Fruit fly (Drosophila melanogaster): ENCODE results near the gene comm2.
A peak's percentile ranks its signal among the peaks of the same experiment; 100 is the strongest.

Gene comm2

dm6 chr3L:15728195-15728594 lies 28.5 kb upstream of the comm2 start, which contains the start of gene comm (continued):
- TF ChIP-seq inv (GFP tag; IDR thresholded peaks at IDR 0.05; ENCODE audit: partially characterized antibody), result no peak
- peak; percentile 58; the same call in 2 of the 3 replicates for TF ChIP-seq otp (GFP tag; IDR thresholded peaks at IDR 0.05)
- TF ChIP-seq H2.0 (GFP tag; IDR thresholded peaks at IDR 0.05), result no peak
- no peak for TF ChIP-seq CG11723 (GFP tag; optimal IDR thresholded peaks at IDR 0.05)
- peak; percentile 29 for TF ChIP-seq CG13296 (GFP tag; optimal IDR thresholded peaks at IDR 0.05)
- TF ChIP-seq CG34224 (GFP tag; IDR thresholded peaks at IDR 0.05; ENCODE audit: partially characterized antibody), result peak; percentile 63; the same call in 2 of the 3 replicates
- TF ChIP-seq PHDP (tag; optimal IDR thresholded peaks at IDR 0.05), result peak; percentile 38
- no peak for TF ChIP-seq Hr39 (optimal IDR thresholded peaks at IDR 0.05)
- TF ChIP-seq mld (GFP tag; IDR thresholded peaks at IDR 0.05; ENCODE audit: partially characterized antibody), result no peak; the same call in 2 of the 3 replicates
- TF ChIP-seq CG8290 (GFP tag; optimal IDR thresholded peaks at IDR 0.05), result no peak
- peak in 1 of 2 experiments; percentile 60 for TF ChIP-seq CG8290 (tag; optimal IDR thresholded peaks at IDR 0.05)
- TF ChIP-seq scrt (GFP tag; optimal IDR thresholded peaks at IDR 0.05), result peak; percentile 45
- TF ChIP-seq CG7556 (GFP tag; optimal IDR thresholded peaks at IDR 0.05), result no peak
- no peak for TF ChIP-seq CG7357 (GFP tag; IDR thresholded peaks at IDR 0.05)
- TF ChIP-seq lbe (GFP tag; optimal IDR thresholded peaks at IDR 0.05), result no peak
- TF ChIP-seq unpg (GFP tag; optimal IDR thresholded peaks at IDR 0.05), result peak; percentile 27
- TF ChIP-seq ems (GFP tag; optimal IDR thresholded peaks at IDR 0.05), result no peak
- no peak for TF ChIP-seq jigr1 (GFP tag; IDR thresholded peaks at IDR 0.05)
- TF ChIP-seq grn (GFP tag; optimal IDR thresholded peaks at IDR 0.05), result peak; percentile 13
- TF ChIP-seq CG2202 (tag; optimal IDR thresholded peaks at IDR 0.05), result peak; percentile 22
- TF ChIP-seq Drgx (GFP tag; IDR thresholded peaks at IDR 0.05), result no peak
- no peak for TF ChIP-seq dan (GFP tag; IDR thresholded peaks at IDR 0.05)
- no peak for TF ChIP-seq chn (GFP tag; optimal IDR thresholded peaks at IDR 0.05)
- TF ChIP-seq CG3995 (GFP tag; optimal IDR thresholded peaks at IDR 0.05), result no peak
- no peak for TF ChIP-seq CG10274 (GFP tag; optimal IDR thresholded peaks at IDR 0.05)
- no peak for TF ChIP-seq CG10654 (GFP tag; optimal IDR thresholded peaks at IDR 0.05)
- TF ChIP-seq kay (GFP tag; optimal IDR thresholded peaks at IDR 0.05), result no peak
- TF ChIP-seq CG18011 (GFP tag; optimal IDR thresholded peaks at IDR 0.05), result no peak
- TF ChIP-seq Fer2 (tag; optimal IDR thresholded peaks at IDR 0.05), result no peak
- TF ChIP-seq ara (GFP tag; IDR thresholded peaks at IDR 0.05), result no peak
- TF ChIP-seq CG2199 (GFP tag; IDR thresholded peaks at IDR 0.05), result peak; percentile 91; the same call in 2 of the 3 replicates
- no peak for TF ChIP-seq tin (GFP tag; optimal IDR thresholded peaks at IDR 0.05)
- no peak for TF ChIP-seq Hr51 (GFP tag; optimal IDR thresholded peaks at IDR 0.05)
- peak; percentile 44 for TF ChIP-seq cg (GFP tag; optimal IDR thresholded peaks at IDR 0.05)
- no peak for TF ChIP-seq Six4 (GFP tag; optimal IDR thresholded peaks at IDR 0.05)
- no peak for TF ChIP-seq sens-2 (GFP tag; IDR thresholded peaks at IDR 0.05)
- TF ChIP-seq GATAe (GFP tag; conservative IDR thresholded peaks at IDR 0.05), result no peak
- no peak for TF ChIP-seq cad (GFP tag; optimal IDR thresholded peaks at IDR 0.05)
- TF ChIP-seq sqz (GFP tag; optimal IDR thresholded peaks at IDR 0.05), result peak; percentile 71
- TF ChIP-seq CG7745 (tag; optimal IDR thresholded peaks at IDR 0.05), result peak; percentile 41
- TF ChIP-seq da (GFP tag; optimal IDR thresholded peaks at IDR 0.05), result no peak
- TF ChIP-seq CG17912 (GFP tag; optimal IDR thresholded peaks at IDR 0.05), result no peak
- 0 out of 2 replicates have a peak, but pooled peaks have one; percentile 22 for TF ChIP-seq wdn (GFP tag; IDR thresholded peaks at IDR 0.05)
- no peak for TF ChIP-seq CG4820 (GFP tag; optimal IDR thresholded peaks at IDR 0.05)
- TF ChIP-seq CG6854 (GFP tag; optimal IDR thresholded peaks at IDR 0.05), result peak; percentile 41
- no peak for TF ChIP-seq dimm (GFP tag; IDR thresholded peaks at IDR 0.05)
- TF ChIP-seq sc (optimal IDR thresholded peaks at IDR 0.05), result no peak
- TF ChIP-seq sc (GFP tag; optimal IDR thresholded peaks at IDR 0.05), result no peak
- TF ChIP-seq seq (GFP tag; IDR thresholded peaks at IDR 0.05), result 0 out of 2 replicates have a peak, but pooled peaks have one; percentile 16
- TF ChIP-seq her (GFP tag; optimal IDR thresholded peaks at IDR 0.05), result peak; percentile 46
- TF ChIP-seq salm (tag; optimal IDR thresholded peaks at IDR 0.05), result peak; percentile 41
- TF ChIP-seq Ada2b (GFP tag; IDR thresholded peaks at IDR 0.05), result no peak
- TF ChIP-seq chm (GFP tag; IDR thresholded peaks at IDR 0.05), result peak; percentile 95
